Worm (Caenorhabditis elegans): ENCODE measurements around the gene H24K24.2.

The H24K24.2 gene

ce11 chrV:911474-911873 is 6.1 kb upstream of the H24K24.2 start, which contains the start of gene adh-5:
Gene adh-5, plus strand, starts transcription at chrV:911774.
- TF ChIP-seq drap-1 (GFP tag; optimal IDR thresholded peaks at IDR 0.05): no peak

ce11 chrV:915716-916115 is 1.9 kb upstream of the H24K24.2 start:
- TF ChIP-seq pha-4 (tag; optimal IDR thresholded peaks at IDR 0.05) (no peak), mep-1 (tag; optimal IDR thresholded peaks at IDR 0.05) (no peak), ham-2 (GFP tag; optimal IDR thresholded peaks at IDR 0.05) (no peak), snpc-4 (tag; optimal IDR thresholded peaks at IDR 0.05) (no peak), blmp-1 (tag; optimal IDR thresholded peaks at IDR 0.05) (no peak), lsy-2 (tag; optimal IDR thresholded peaks at IDR 0.05) (no peak), nhr-28 (tag; optimal IDR thresholded peaks at IDR 0.05) (no peak), mab-5 (tag; optimal IDR thresholded peaks at IDR 0.05) (no peak), lin-13 (tag; optimal IDR thresholded peaks at IDR 0.05) (no peak), unc-120 (tag; optimal IDR thresholded peaks at IDR 0.05; ENCODE audit: poor library complexity, severe bottlenecking) (no peak), ces-1 (GFP tag; optimal IDR thresholded peaks at IDR 0.05) (no peak), flh-1 (GFP tag; optimal IDR thresholded peaks at IDR 0.05) (no peak)

ce11 chrV:939341-939740 is 21.8 kb downstream of the H24K24.2 start:
- TF ChIP-seq elt-1 (tag; optimal IDR thresholded peaks at IDR 0.05; ENCODE audit: borderline replicate concordance, insufficient read depth) (no peak), ceh-43 (GFP tag; optimal IDR thresholded peaks at IDR 0.05) (no peak), mab-5 (tag; optimal IDR thresholded peaks at IDR 0.05) (no peak), ceh-83 (GFP tag; optimal IDR thresholded peaks at IDR 0.05) (no peak), unc-39 (tag; optimal IDR thresholded peaks at IDR 0.05) (no peak), zip-8 (tag; optimal IDR thresholded peaks at IDR 0.05) (no peak), mep-1 (tag; optimal IDR thresholded peaks at IDR 0.05) (no peak), sptf-1 (tag; optimal IDR thresholded peaks at IDR 0.05) (no peak), ces-1 (GFP tag; optimal IDR thresholded peaks at IDR 0.05) (no peak), unc-62 (GFP tag; optimal IDR thresholded peaks at IDR 0.05) (no peak), nhr-76 (tag; optimal IDR thresholded peaks at IDR 0.05) (no peak), ztf-11 (tag; optimal IDR thresholded peaks at IDR 0.05) (no peak), ceh-39 (tag; optimal IDR thresholded peaks at IDR 0.05) (no peak), flh-1 (GFP tag; optimal IDR thresholded peaks at IDR 0.05) (no peak), unc-120 (tag; optimal IDR thresholded peaks at IDR 0.05; ENCODE audit: poor library complexity, severe bottlenecking) (no peak), mls-2 (tag; optimal IDR thresholded peaks at IDR 0.05) (no peak), elt-3 (tag; optimal IDR thresholded peaks at IDR 0.05) (no peak), cnd-1 (tag; optimal IDR thresholded peaks at IDR 0.05) (no peak), pha-4 (tag; optimal IDR thresholded peaks at IDR 0.05) (no peak), blmp-1 (tag; optimal IDR thresholded peaks at IDR 0.05) (no peak)

ce11 chrV:942556-942955 is 25.0 kb downstream of the H24K24.2 start:
- TF ChIP-seq mep-1 (tag; optimal IDR thresholded peaks at IDR 0.05) (no peak), ceh-39 (tag; optimal IDR thresholded peaks at IDR 0.05) (no peak), ceh-83 (GFP tag; optimal IDR thresholded peaks at IDR 0.05) (no peak), pha-4 (tag; optimal IDR thresholded peaks at IDR 0.05) (no peak), ceh-43 (GFP tag; optimal IDR thresholded peaks at IDR 0.05) (no peak), sptf-1 (tag; optimal IDR thresholded peaks at IDR 0.05) (no peak), lin-13 (tag; optimal IDR thresholded peaks at IDR 0.05) (no peak), ces-1 (GFP tag; optimal IDR thresholded peaks at IDR 0.05) (no peak), mls-2 (tag; optimal IDR thresholded peaks at IDR 0.05) (no peak), tbx-8 (GFP tag; optimal IDR thresholded peaks at IDR 0.05) (no peak), bed-3 (GFP tag; optimal IDR thresholded peaks at IDR 0.05) (no peak), unc-39 (tag; optimal IDR thresholded peaks at IDR 0.05) (no peak), sem-2 (GFP tag; optimal IDR thresholded peaks at IDR 0.05) (no peak), lsy-2 (tag; optimal IDR thresholded peaks at IDR 0.05) (no peak), hlh-1 (tag; optimal IDR thresholded peaks at IDR 0.05) (no peak), zip-8 (tag; optimal IDR thresholded peaks at IDR 0.05) (no peak), elt-3 (tag; optimal IDR thresholded peaks at IDR 0.05) (no peak), flh-1 (GFP tag; optimal IDR thresholded peaks at IDR 0.05) (no peak)

DNA sequence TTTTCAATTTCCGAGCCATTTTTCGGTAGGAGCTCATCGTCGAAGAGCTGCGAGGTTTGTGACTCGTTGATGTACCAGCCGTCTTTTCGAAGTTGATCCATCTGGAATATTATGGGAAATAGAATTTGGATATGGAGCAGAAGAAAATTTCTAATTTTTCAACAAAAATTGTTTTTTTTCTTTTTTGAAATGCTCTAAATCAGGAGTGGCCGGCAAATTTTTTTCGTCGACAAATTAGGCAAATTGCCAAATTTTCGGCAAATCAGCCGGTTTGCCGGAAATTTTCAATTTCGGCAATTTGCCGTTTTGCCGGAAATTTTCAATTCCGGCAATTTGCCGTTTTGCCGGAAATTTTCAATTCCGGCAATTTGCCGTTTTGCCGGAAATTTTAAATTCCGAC is 27.6 kb downstream of the H24K24.2 start, which contains the start of gene Y50D4C.3:
Y50D4C.3 (minus strand) TSS at position 101 of the 400 bp plus-strand sequence.
- TF ChIP-seq tbx-8 (GFP tag; optimal IDR thresholded peaks at IDR 0.05): no peak
- no peak for TF ChIP-seq ceh-39 (tag; optimal IDR thresholded peaks at IDR 0.05)
- no peak for TF ChIP-seq lin-32 (GFP tag; optimal IDR thresholded peaks at IDR 0.05)
- TF ChIP-seq mls-2 (tag; optimal IDR thresholded peaks at IDR 0.05): no peak
- TF ChIP-seq blmp-1 (tag; optimal IDR thresholded peaks at IDR 0.05): no peak
- TF ChIP-seq zip-8 (tag; optimal IDR thresholded peaks at IDR 0.05): no peak
- TF ChIP-seq elt-3 (tag; optimal IDR thresholded peaks at IDR 0.05): no peak
- TF ChIP-seq sptf-1 (tag; optimal IDR thresholded peaks at IDR 0.05): no peak
- no peak for TF ChIP-seq hlh-1 (tag; optimal IDR thresholded peaks at IDR 0.05)

Measured in whole organism, mixed stage, embryonic.